Worm (Caenorhabditis elegans) whole organism, L4 larva: ENCODE results near the gene R11.3.
"Not testable (repeated sequence)": the region's sequence is repeated elsewhere in the genome, so short reads cannot be mapped to it uniquely, and the experiment has no call there.

ENCODE experiments used
- Y75B8A.6 ChIP-seq: fragments of 200-800 bp; sonication (Bioruptor generic); IDR thresholded peaks from 2 replicates; pipeline ENCODE4 v1.3.6; 2022; ENCODE audit warnings: missing genetic modification reagents, missing genetic modification characterization, missing compliant biosample characterization
- ZK546.5 ChIP-seq, 2 experiments: sonication (generic microtip); optimal IDR thresholded peaks; 2 replicates each; lab custom pipeline; 2017; ENCODE audit warnings: missing biosample characterization in 2 of 2, missing genetic modification characterization in 2 of 2
- mdl-1 ChIP-seq, 2 experiments: fragments of 150-350 bp in 1 of 2; sonication (generic microtip) in 1 of 2; optimal IDR thresholded peaks; 2 replicates each; lab custom pipeline; 2014 to 2017; ENCODE audit warnings: missing biosample characterization in 2 of 2, missing genetic modification characterization in 2 of 2
- tag-97 ChIP-seq: fragments of 200-800 bp; sonication (Bioruptor generic); IDR thresholded peaks from 2 replicates; pipeline ENCODE4 v1.3.6; 2022; ENCODE audit warnings: missing genetic modification characterization, missing compliant biosample characterization

ce11 chrX:16213073-16213472 lies 14.0 kb upstream of the R11.3 start, which contains the start of gene F23A7.8:
- not testable (repeated sequence) for TF ChIP-seq mdl-1 (tag; optimal IDR thresholded peaks at IDR 0.05; lab: Kevin White, UChicago); ZK546.5 (tag; optimal IDR thresholded peaks at IDR 0.05; lab: Kevin White, UChicago); tag-97; Y75B8A.6 (GFP tag; lab: Robert Waterston, UW)
